Fruit fly (Drosophila melanogaster) whole organism, larva: ENCODE data around the gene CG42821.
A peak's percentile ranks its signal among the peaks of the same experiment; 100 is the strongest.

Experiments
- noc ChIP-seq: fragments of 200-800 bp; sonication (Bioruptor generic); optimal IDR thresholded peaks from 3 replicates; lab custom pipeline; 2019; ENCODE audit warnings: missing biosample characterization, mild to moderate bottlenecking, missing genetic modification characterization, moderate library complexity

CG42821 gene

dm6 chr3R:17403188-17403587 is 9.7 kb upstream of the CG42821 start, which contains the start of gene CG34279:
Gene CG34279 (minus strand): TSS chr3R:17403288.
- TF ChIP-seq noc (tag; lab: Kevin White, UChicago), result no peak

dm6 chr3R:17403618-17404017 is 9.3 kb upstream of the CG42821 start, which contains the start of gene CG34280:
Gene CG34280 (minus strand): TSS chr3R:17403718.
- no peak for TF ChIP-seq noc (tag; lab: Kevin White, UChicago)

DNA sequence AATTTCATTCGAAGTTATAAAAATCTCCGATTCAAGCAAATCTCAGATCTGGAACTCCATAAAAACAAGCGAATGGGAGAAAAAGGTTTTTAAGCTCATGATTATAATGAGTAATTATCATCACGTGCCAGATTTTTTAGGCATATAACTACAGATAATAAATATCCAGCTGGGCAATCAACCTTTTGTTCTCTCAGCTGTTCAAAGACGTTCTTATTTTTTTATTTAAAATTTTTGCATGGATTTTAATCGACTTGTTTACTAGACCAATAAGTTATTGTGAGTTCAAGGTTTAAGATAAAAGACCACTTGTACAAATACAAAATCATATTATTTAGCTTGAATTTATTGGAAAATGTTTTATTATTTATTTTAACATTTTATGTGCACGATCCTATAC is 8.7 kb upstream of the CG42821 start:
- peak; percentile 48 for TF ChIP-seq noc (tag; lab: Kevin White, UChicago)

- TF ChIP-seq noc (tag; lab: Kevin White, UChicago), result no peak
These were observed 7.9 kb upstream of the CG42821 start, which contains the start of gene CG42823 for dm6 chr3R:17405009-17405408. Gene CG42823 (minus strand): TSS chr3R:17405109.

DNA sequence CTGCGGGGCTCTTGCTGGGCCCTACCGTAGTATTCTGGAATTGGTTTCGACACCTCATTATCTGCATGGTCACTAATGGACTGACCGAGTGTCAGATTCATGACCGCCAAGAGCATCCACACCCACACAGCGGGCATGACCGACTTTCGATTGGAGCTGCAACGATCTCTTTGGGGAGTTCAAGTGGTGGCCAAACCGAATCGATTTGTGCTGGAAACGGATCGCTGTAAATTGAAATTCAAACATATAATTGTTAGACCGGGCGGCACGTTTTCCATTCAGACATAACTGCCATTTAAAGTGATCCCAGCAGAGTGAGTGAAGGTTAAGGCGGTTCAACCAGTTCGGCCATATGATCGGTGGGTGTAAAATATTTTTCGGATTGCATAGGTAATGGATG is 6.5 kb upstream of the CG42821 start, which contains the start of the genes CG42824 and CG42798:
Gene CG42824, minus strand, starts transcription at position 101 of the 400 bp plus-strand sequence.
Gene CG42798, plus strand, starts transcription at position 268 of the 400 bp plus-strand sequence.
- TF ChIP-seq noc (tag; lab: Kevin White, UChicago), result no peak

- TF ChIP-seq noc (tag; lab: Kevin White, UChicago), result no peak
These were observed 5.3 kb upstream of the CG42821 start, which contains the start of gene CG17283 for dm6 chr3R:17407576-17407975. Gene CG17283 (plus strand): TSS chr3R:17407876.

DNA sequence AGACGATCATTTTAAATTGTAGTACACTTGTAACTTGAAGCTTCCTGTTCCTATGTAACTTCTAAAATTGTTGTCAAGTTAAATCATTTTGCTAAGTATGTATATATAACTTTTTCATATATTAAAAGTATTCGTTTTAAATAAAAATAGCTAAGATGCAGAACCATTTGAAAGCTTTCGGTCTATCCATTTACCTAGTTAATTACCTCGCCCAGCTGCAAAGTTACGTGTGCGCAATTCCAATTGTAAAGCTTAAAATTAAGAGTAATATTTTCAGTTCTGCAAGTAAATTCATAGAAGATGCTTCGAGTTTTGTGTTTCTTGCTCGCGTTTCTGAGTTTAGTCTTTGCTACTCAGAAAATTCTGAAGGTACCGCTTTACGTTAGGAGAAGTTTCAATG is 3.6 kb upstream of the CG42821 start, which contains the start of gene CG5860:
Gene CG5860, plus strand, starts transcription at position 301 of the 400 bp plus-strand sequence.
- TF ChIP-seq noc (tag; lab: Kevin White, UChicago), result no peak

dm6 chr3R:17410808-17411207 is 2.1 kb upstream of the CG42821 start, which contains the start of gene CG5863:
Gene CG5863 (plus strand): TSS chr3R:17411108.
- no peak for TF ChIP-seq noc (tag; lab: Kevin White, UChicago)

DNA sequence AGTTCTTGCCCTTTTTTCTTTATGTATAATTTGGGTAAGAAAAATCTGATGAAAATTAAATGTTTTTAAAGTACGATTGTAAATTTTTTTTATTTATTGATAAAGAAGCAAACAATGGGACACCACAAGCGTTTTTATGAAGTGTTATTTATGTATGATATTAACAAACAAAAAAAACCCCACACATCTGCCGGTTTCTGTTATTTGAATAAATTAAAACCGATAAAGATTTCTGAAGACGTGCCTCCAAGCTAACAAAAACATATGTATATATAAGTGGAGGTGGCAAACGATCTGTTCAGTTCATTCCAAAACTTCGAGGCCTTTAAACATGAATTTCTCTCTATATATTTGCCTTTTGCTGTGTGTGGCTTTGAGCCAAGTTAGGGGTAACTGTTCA is 724 bp downstream of the CG42821 start, which contains the start of gene CG42822:
Gene CG42822, plus strand, starts transcription at position 301 of the 400 bp plus-strand sequence.
- no peak for TF ChIP-seq noc (tag; lab: Kevin White, UChicago)

dm6 chr3R:17415439-17415838 is 2.6 kb downstream of the CG42821 start, which contains the start of gene CG5866:
Gene CG5866 (plus strand): TSS chr3R:17415739.
- TF ChIP-seq noc (tag; lab: Kevin White, UChicago), result no peak

dm6 chr3R:17417167-17417566 is 4.3 kb downstream of the CG42821 start, which contains the start of gene CG33333:
Gene CG33333 (plus strand): TSS chr3R:17417467.
- TF ChIP-seq noc (tag; lab: Kevin White, UChicago), result no peak

- no peak for TF ChIP-seq noc (tag; lab: Kevin White, UChicago)
These were observed 5.6 kb downstream of the CG42821 start, which contains the start of gene CG42834 for dm6 chr3R:17418459-17418858. Gene CG42834 (plus strand): TSS chr3R:17418759.

- TF ChIP-seq noc (tag; lab: Kevin White, UChicago), result no peak
These were observed 7.5 kb downstream of the CG42821 start, which contains the start of gene CG42835 for dm6 chr3R:17420338-17420737. Gene CG42835 (plus strand): TSS chr3R:17420638.

DNA sequence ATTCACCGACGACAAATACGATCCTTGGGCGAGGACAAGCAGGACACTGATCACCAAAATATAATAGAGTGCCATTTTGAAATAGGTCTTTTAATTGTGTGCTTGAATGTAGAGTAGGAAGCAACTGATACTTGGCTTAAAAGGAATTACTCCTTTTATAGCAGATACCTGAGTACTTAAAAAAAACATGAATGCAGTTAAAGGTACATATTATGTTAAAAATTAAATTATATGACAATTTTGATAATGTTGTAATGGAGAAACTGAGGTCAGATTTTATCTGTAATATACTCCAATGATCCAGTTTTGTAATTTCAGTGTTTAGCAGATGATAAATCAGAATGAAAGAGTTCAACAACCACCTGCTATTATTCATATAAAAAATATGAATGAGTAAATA is 9.2 kb downstream of the CG42821 start, which contains the start of gene CG14332:
Gene CG14332, minus strand, starts transcription at position 101 of the 400 bp plus-strand sequence.
- TF ChIP-seq noc (tag; lab: Kevin White, UChicago), result no peak

DNA sequence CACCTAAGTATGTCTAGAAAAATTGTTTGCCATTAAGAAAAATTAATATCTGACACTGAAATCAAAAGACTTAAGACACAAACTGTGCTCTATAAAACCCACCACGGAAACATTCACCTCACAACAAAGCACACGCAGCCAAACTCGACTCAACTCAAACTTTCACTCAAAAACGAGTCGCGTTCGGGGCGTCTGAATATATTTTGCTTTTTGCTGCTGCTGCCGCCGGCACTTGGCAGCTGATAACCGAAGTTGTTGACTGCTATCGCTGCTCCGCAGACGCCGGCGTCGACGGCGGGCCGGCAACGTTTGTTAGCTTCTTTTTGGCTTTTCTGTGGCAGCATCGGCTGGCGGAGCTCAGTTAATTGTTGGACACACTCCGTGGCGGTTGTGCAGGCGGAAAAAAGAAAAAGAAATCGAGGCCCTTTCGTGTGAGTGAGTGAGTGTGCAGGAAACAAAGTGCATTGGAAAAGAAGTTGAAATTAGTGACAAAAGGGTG is 12.6 kb downstream of the CG42821 start, which contains the start of gene cysu:
Gene cysu, plus strand, starts transcription at position 352 of the 499 bp plus-strand sequence.
- no peak for TF ChIP-seq noc (tag; lab: Kevin White, UChicago)

dm6 chr3R:17426265-17426664 is 13.4 kb downstream of the CG42821 start:
- TF ChIP-seq noc (tag; lab: Kevin White, UChicago), result no peak
